Worm (Caenorhabditis elegans) whole organism, L4 larva: ENCODE results near the gene phg-1.

Source experiments
- aly-2 ChIP-seq: sonication (generic microtip); optimal IDR thresholded peaks from 2 replicates; lab custom pipeline; 2018; ENCODE audit warnings: missing biosample characterization, missing genetic modification characterization
- jun-1 ChIP-seq: fragments of 150-350 bp; optimal IDR thresholded peaks from 2 replicates; lab custom pipeline; 2014; ENCODE audit warnings: missing biosample characterization, missing genetic modification reagents, missing genetic modification characterization
- snpc-4 ChIP-seq: fragments of 150-350 bp; optimal IDR thresholded peaks from 2 replicates; lab custom pipeline; 2014; ENCODE audit warnings: missing biosample characterization, missing genetic modification characterization
- unc-62 ChIP-seq, 3 experiments: fragments of 150-350 bp in 1 of 3; sonication (generic microtip); optimal IDR thresholded peaks in 2 of 3; peaks in 1 of 3; 1 replicate in 1 of 3; 2 replicates in 2 of 3; lab custom pipeline; 2014 to 2017; ENCODE audit warnings: missing biosample characterization in 3 of 3, missing genetic modification characterization in 3 of 3, missing genetic modification reagents in 3 of 3, missing genotype in 1 of 3
- zip-2 ChIP-seq: fragments of 150-350 bp; optimal IDR thresholded peaks from 2 replicates; lab custom pipeline; 2014; ENCODE audit warnings: missing biosample characterization, missing genetic modification characterization

- TF ChIP-seq unc-62 (GFP tag; optimal IDR thresholded peaks at IDR 0.05 in 1 of 2; lab: Kevin White, UChicago), result no peak
- no peak for TF ChIP-seq unc-62 (tag; optimal IDR thresholded peaks at IDR 0.05; lab: Kevin White, UChicago)
- TF ChIP-seq zip-2, result no peak
- TF ChIP-seq aly-2 (tag; lab: Kevin White, UChicago), result no peak
- TF ChIP-seq jun-1 (tag; lab: Kevin White, UChicago), result no peak
- TF ChIP-seq snpc-4 (tag; lab: Kevin White, UChicago), result no peak
These were observed 4.6 kb upstream of the phg-1 start for ce11 chrII:10132818-10133217.
